Fruit fly (Drosophila melanogaster) whole organism, wandering third instar larva: ENCODE measurements around the gene CG6441.

Experiments used
- Abd-B ChIP-seq: fragments of >200 bp; optimal IDR thresholded peaks from 2 replicates; lab custom pipeline; 2017; ENCODE audit warnings: missing biosample characterization, missing genetic modification characterization
- CG32264 ChIP-seq: fragments of 200-800 bp; sonication (Bioruptor generic); optimal IDR thresholded peaks from 2 replicates; lab custom pipeline; 2016; ENCODE audit warnings: missing biosample characterization, missing genetic modification characterization
- CG9705 ChIP-seq: fragments of 200-800 bp; sonication (Bioruptor generic); optimal IDR thresholded peaks from 2 replicates; lab custom pipeline; 2018; ENCODE audit warnings: missing biosample characterization, mild to moderate bottlenecking, missing genetic modification characterization
- Dfd ChIP-seq: fragments of >200 bp; optimal IDR thresholded peaks from 2 replicates; lab custom pipeline; 2017; ENCODE audit warnings: missing biosample characterization, missing genetic modification characterization
- Dif ChIP-seq: fragments of 200-275, 200-300 bp; sonication (Bioruptor generic); optimal IDR thresholded peaks from 2 replicates; lab custom pipeline; 2018; ENCODE audit warnings: missing biosample characterization, missing genetic modification characterization; ENCODE audit not compliant: partially characterized antibody
- GATAd ChIP-seq: sonication (Bioruptor generic); optimal IDR thresholded peaks from 2 replicates; lab custom pipeline; 2016; ENCODE audit warnings: missing biosample characterization, missing genetic modification characterization
- HLH106 ChIP-seq: fragments of 200-800 bp; optimal IDR thresholded peaks from 3 replicates; lab custom pipeline; 2019; ENCODE audit warnings: missing biosample characterization, mild to moderate bottlenecking, missing genetic modification characterization, moderate library complexity
- Hnf4 ChIP-seq: fragments of 200-800 bp; sonication (Bioruptor generic); optimal IDR thresholded peaks from 2 replicates; lab custom pipeline; 2016; ENCODE audit warnings: missing biosample characterization, mild to moderate bottlenecking, missing genetic modification characterization
- Hr78 ChIP-seq: fragments of >200 bp; optimal IDR thresholded peaks from 2 replicates; lab custom pipeline; 2017; ENCODE audit warnings: missing biosample characterization, missing genetic modification characterization
- Hr83 ChIP-seq: fragments of 200-300 bp; sonication (Bioruptor generic); optimal IDR thresholded peaks from 2 replicates; lab custom pipeline; 2016; ENCODE audit warnings: missing biosample characterization, mild to moderate bottlenecking, missing genetic modification characterization, moderate library complexity; ENCODE audit not compliant: poor library complexity, severe bottlenecking
- Jra ChIP-seq: sonication (Bioruptor generic); optimal IDR thresholded peaks from 2 replicates; lab custom pipeline; 2016; ENCODE audit warnings: missing biosample characterization, missing genetic modification characterization
- Mio ChIP-seq: sonication (Bioruptor generic); optimal IDR thresholded peaks from 2 replicates; lab custom pipeline; 2016; ENCODE audit warnings: missing biosample characterization, missing genetic modification characterization
- Myc ChIP-seq: fragments of >200 bp; optimal IDR thresholded peaks from 2 replicates; lab custom pipeline; 2017
- N ChIP-seq: fragments of >200 bp; optimal IDR thresholded peaks from 2 replicates; lab custom pipeline; 2018; ENCODE audit warnings: missing biosample characterization, missing external identifiers, missing genetic modification characterization
- OdsH ChIP-seq: fragments of 200-800 bp; sonication (Bioruptor generic); optimal IDR thresholded peaks from 2 replicates; lab custom pipeline; 2016; ENCODE audit warnings: missing biosample characterization, mild to moderate bottlenecking, missing genetic modification characterization
- Rel ChIP-seq, 2 experiments: fragments of 200-800 bp; sonication (Bioruptor generic) in 1 of 2; optimal IDR thresholded peaks; 2 replicates in 1 of 2; 3 replicates in 1 of 2; lab custom pipeline; 2016 to 2019; ENCODE audit warnings: mild to moderate bottlenecking in 2 of 2, missing biosample characterization in 2 of 2, missing genetic modification characterization in 2 of 2, moderate library complexity in 1 of 2
- Sp1 ChIP-seq: fragments of 200-800 bp; sonication (Bioruptor generic); optimal IDR thresholded peaks from 3 replicates; lab custom pipeline; 2019; ENCODE audit warnings: missing biosample characterization, mild to moderate bottlenecking, missing genetic modification characterization, moderate library complexity
- Vsx2 ChIP-seq: fragments of 200-300, 225-300 bp; sonication (Bioruptor generic); optimal IDR thresholded peaks from 2 replicates; lab custom pipeline; 2018; ENCODE audit warnings: missing biosample characterization, missing genetic modification characterization; ENCODE audit not compliant: partially characterized antibody
- br ChIP-seq: fragments of 200-800 bp; sonication (Bioruptor generic); optimal IDR thresholded peaks from 2 replicates; lab custom pipeline; 2016; ENCODE audit warnings: missing biosample characterization, missing genetic modification characterization
- brk ChIP-seq: fragments of 200-800 bp; sonication (Bioruptor generic); optimal IDR thresholded peaks from 2 replicates; lab custom pipeline; 2016; ENCODE audit warnings: missing biosample characterization, mild to moderate bottlenecking, missing genetic modification characterization
- dl ChIP-seq, 2 experiments: fragments of 175-275, 200-275 bp in 1 of 2; fragments of 200-275 bp in 1 of 2; sonication (Bioruptor generic); optimal IDR thresholded peaks; lab custom pipeline; 2018; ENCODE audit warnings: mild to moderate bottlenecking in 2 of 2, missing biosample characterization in 2 of 2, missing genetic modification characterization in 2 of 2, moderate library complexity in 2 of 2; ENCODE audit not compliant: partially characterized antibody in 2 of 2, insufficient read depth in 1 of 2
- dmrt93B ChIP-seq: fragments of 200-800 bp; sonication (Bioruptor generic); optimal IDR thresholded peaks from 2 replicates; lab custom pipeline; 2018; ENCODE audit warnings: missing biosample characterization, mild to moderate bottlenecking, missing genetic modification characterization
- dsf ChIP-seq: sonication (Bioruptor generic); optimal IDR thresholded peaks from 2 replicates; lab custom pipeline; 2016; ENCODE audit warnings: missing biosample characterization, missing genetic modification characterization, borderline replicate concordance
- ey ChIP-seq: fragments of 200-800 bp; sonication (Bioruptor generic); optimal IDR thresholded peaks from 2 replicates; lab custom pipeline; 2016; ENCODE audit warnings: missing biosample characterization, missing genetic modification characterization
- foxo ChIP-seq, 2 experiments: fragments of 200-800 bp; sonication (Bioruptor generic); optimal IDR thresholded peaks; 2 replicates in 1 of 2; 3 replicates in 1 of 2; lab custom pipeline; 2016 to 2017; ENCODE audit warnings: missing biosample characterization in 2 of 2, missing genetic modification characterization in 2 of 2
- fru ChIP-seq: fragments of 200-800 bp; sonication (Bioruptor generic); optimal IDR thresholded peaks from 3 replicates; lab custom pipeline; 2016; ENCODE audit warnings: missing biosample characterization, mild to moderate bottlenecking, missing genetic modification characterization
- h ChIP-seq: fragments of 200-800 bp; sonication (Bioruptor generic); optimal IDR thresholded peaks from 3 replicates; lab custom pipeline; 2016; ENCODE audit warnings: missing biosample characterization, mild to moderate bottlenecking, missing genetic modification characterization
- jim ChIP-seq: fragments of 175-275, 200-325 bp; sonication (Bioruptor generic); optimal IDR thresholded peaks from 2 replicates; lab custom pipeline; 2016; ENCODE audit warnings: missing biosample characterization, mild to moderate bottlenecking, missing genetic modification characterization
- lola ChIP-seq: fragments of >200 bp; optimal IDR thresholded peaks from 2 replicates; lab custom pipeline; 2017; ENCODE audit warnings: missing biosample characterization, missing genetic modification characterization
- psq ChIP-seq: fragments of 200-800 bp; sonication (Bioruptor generic); optimal IDR thresholded peaks from 3 replicates; lab custom pipeline; 2017; ENCODE audit warnings: missing biosample characterization, mild to moderate bottlenecking, missing genetic modification characterization, moderate library complexity
- rgr ChIP-seq: fragments of 200-800 bp; sonication (Bioruptor generic); optimal IDR thresholded peaks from 3 replicates; lab custom pipeline; 2016; ENCODE audit warnings: missing biosample characterization, mild to moderate bottlenecking, missing genetic modification characterization
- sage ChIP-seq: fragments of 200-800 bp; sonication (Bioruptor generic); optimal IDR thresholded peaks from 2 replicates; lab custom pipeline; 2016; ENCODE audit warnings: missing biosample characterization, mild to moderate bottlenecking, missing genetic modification characterization
- tai ChIP-seq: sonication (Bioruptor generic); optimal IDR thresholded peaks from 2 replicates; lab custom pipeline; 2016; ENCODE audit warnings: missing biosample characterization, missing genetic modification characterization
- usp ChIP-seq: fragments of >200 bp; optimal IDR thresholded peaks from 2 replicates; lab custom pipeline; 2017; ENCODE audit warnings: missing biosample characterization, missing genetic modification characterization
- woc ChIP-seq: sonication (Bioruptor generic); optimal IDR thresholded peaks from 2 replicates; lab custom pipeline; 2016; ENCODE audit warnings: missing biosample characterization, mild to moderate bottlenecking, missing genetic modification characterization

CG6441 gene

dm6 chr2L:7433957-7434736 is 40.4 kb upstream of the CG6441 start:
- TF ChIP-seq fru (GFP tag; lab: Kevin White, UChicago) (peak; percentile 42), Rel (GFP tag; optimal IDR thresholded peaks at IDR 0.05; lab: Kevin White, UChicago) (no peak), Rel (tag; optimal IDR thresholded peaks at IDR 0.05; lab: Kevin White, UChicago) (peak; percentile 5), Hr83 (peak; percentile 41), usp (GFP tag; lab: Kevin White, UChicago) (no peak), foxo (GFP tag; optimal IDR thresholded peaks at IDR 0.05; lab: Kevin White, UChicago) (peak in 1 of 2 experiments; percentile 29)

- TF ChIP-seq Hr83, result no peak
- no peak for TF ChIP-seq N (GFP tag; lab: Kevin White, UChicago)
- peak; percentile 7 for TF ChIP-seq fru (GFP tag; lab: Kevin White, UChicago)
- TF ChIP-seq h (GFP tag; lab: Kevin White, UChicago), result peak; percentile 3
- no peak for TF ChIP-seq Hr78 (GFP tag; lab: Kevin White, UChicago)
- TF ChIP-seq brk (GFP tag; lab: Kevin White, UChicago), result peak; percentile 12
- no peak for TF ChIP-seq br (GFP tag; lab: Kevin White, UChicago)
- peak; percentile 62 for TF ChIP-seq Hnf4 (GFP tag; lab: Kevin White, UChicago)
- TF ChIP-seq rgr (GFP tag; lab: Kevin White, UChicago), result peak; percentile 37
- TF ChIP-seq psq (GFP tag; lab: Kevin White, UChicago), result peak; percentile 7
- TF ChIP-seq Sp1 (GFP tag; lab: Kevin White, UChicago), result peak; percentile 50
- TF ChIP-seq OdsH (GFP tag; lab: Kevin White, UChicago), result peak; percentile 50
- peak in 1 of 2 experiments; percentile 50 for TF ChIP-seq foxo (GFP tag; optimal IDR thresholded peaks at IDR 0.05; lab: Kevin White, UChicago)
- peak; percentile 36 for TF ChIP-seq HLH106 (tag; lab: Kevin White, UChicago)
- TF ChIP-seq ey (GFP tag; lab: Kevin White, UChicago), result peak; percentile 8
- no peak for TF ChIP-seq Rel (GFP tag; optimal IDR thresholded peaks at IDR 0.05; lab: Kevin White, UChicago)
- peak; percentile 4 for TF ChIP-seq Rel (tag; optimal IDR thresholded peaks at IDR 0.05; lab: Kevin White, UChicago)
- TF ChIP-seq Jra, result no peak
- TF ChIP-seq, all 38 proteins: peak for 12
These were observed 39.7 kb upstream of the CG6441 start for dm6 chr2L:7434737-7435356.

- TF ChIP-seq Mio (GFP tag; lab: Kevin White, UChicago) (no peak), Sp1 (GFP tag; lab: Kevin White, UChicago) (no peak), foxo (GFP tag; optimal IDR thresholded peaks at IDR 0.05; lab: Kevin White, UChicago) (no peak), sage (GFP tag; lab: Kevin White, UChicago) (no peak), OdsH (GFP tag; lab: Kevin White, UChicago) (no peak)
These were observed 39.0 kb upstream of the CG6441 start for dm6 chr2L:7435475-7435874.

dm6 chr2L:7436492-7437324 is 37.8 kb upstream of the CG6441 start:
- TF ChIP-seq tai (GFP tag; lab: Kevin White, UChicago) (peak; percentile 47), dl (GFP tag; optimal IDR thresholded peaks at IDR 0.05; lab: Kevin White, UChicago; ENCODE audit: insufficient read depth in 1 of 2, partially characterized antibody in 2 of 2) (no peak), N (GFP tag; lab: Kevin White, UChicago) (no peak), Dfd (GFP tag; lab: Kevin White, UChicago) (no peak), OdsH (GFP tag; lab: Kevin White, UChicago) (peak; percentile 40), Hnf4 (GFP tag; lab: Kevin White, UChicago) (peak; percentile 62), CG32264 (GFP tag; lab: Kevin White, UChicago) (no peak), Myc (lab: Kevin White, UChicago) (no peak), Abd-B (GFP tag; lab: Kevin White, UChicago) (no peak), foxo (GFP tag; optimal IDR thresholded peaks at IDR 0.05; lab: Kevin White, UChicago) (peak in 1 of 2 experiments; percentile 49), dmrt93B (peak; percentile 39), brk (GFP tag; lab: Kevin White, UChicago) (peak; percentile 51), Dif (no peak), CG9705 (GFP tag; lab: Kevin White, UChicago) (peak; percentile 37), psq (GFP tag; lab: Kevin White, UChicago) (peak; percentile 35), rgr (GFP tag; lab: Kevin White, UChicago) (peak; percentile 50), GATAd (GFP tag; lab: Kevin White, UChicago) (no peak), Sp1 (GFP tag; lab: Kevin White, UChicago) (no peak), woc (no peak), ey (GFP tag; lab: Kevin White, UChicago) (peak; percentile 21), h (GFP tag; lab: Kevin White, UChicago) (peak; percentile 49), Jra (no peak), br (GFP tag; lab: Kevin White, UChicago) (peak; percentile 24), dsf (peak; percentile 11), Hr78 (GFP tag; lab: Kevin White, UChicago) (no peak), Vsx2 (GFP tag; lab: Kevin White, UChicago) (no peak), Hr83 (peak; percentile 96), lola (GFP tag; lab: Kevin White, UChicago) (no peak), sage (GFP tag; lab: Kevin White, UChicago) (no peak), fru (GFP tag; lab: Kevin White, UChicago) (peak; percentile 37), jim (GFP tag; lab: Kevin White, UChicago) (peak; percentile 44)
